Worm (Caenorhabditis elegans): ENCODE measurements around the gene T09A5.5.

ce11 chrII:7863480-7864125, 10.0 kb upstream of the T09A5.5 start:
- TF ChIP-seq tbx-11 (GFP tag; IDR thresholded peaks at IDR 0.05), result no peak
- TF ChIP-seq ama-1 (optimal IDR thresholded peaks at IDR 0.05), result no peak
- TF ChIP-seq tra-4 (tag; optimal IDR thresholded peaks at IDR 0.05), result no peak
- no peak for TF ChIP-seq ets-7 (tag; optimal IDR thresholded peaks at IDR 0.05)
- TF ChIP-seq hnd-1 (tag; optimal IDR thresholded peaks at IDR 0.05), result no peak
